Worm (Caenorhabditis elegans) whole organism, L4/young adult: ENCODE results near the gene nhr-111.

Experiments
- W03F9.2 ChIP-seq: fragments of 150-350 bp; optimal IDR thresholded peaks from 2 replicates; lab custom pipeline; 2014; ENCODE audit warnings: missing biosample characterization, missing genetic modification characterization
- dao-5 ChIP-seq: sonication (generic microtip); optimal IDR thresholded peaks from 2 replicates; lab custom pipeline; 2016; ENCODE audit warnings: missing genotype, missing genetic modification characterization, moderate library complexity, missing compliant biosample characterization
- him-1 ChIP-seq: sonication (generic microtip); optimal IDR thresholded peaks from 2 replicates; lab custom pipeline; 2016; ENCODE audit warnings: missing genotype, missing genetic modification reagents, missing genetic modification characterization, missing compliant biosample characterization

The nhr-111 gene

DNA sequence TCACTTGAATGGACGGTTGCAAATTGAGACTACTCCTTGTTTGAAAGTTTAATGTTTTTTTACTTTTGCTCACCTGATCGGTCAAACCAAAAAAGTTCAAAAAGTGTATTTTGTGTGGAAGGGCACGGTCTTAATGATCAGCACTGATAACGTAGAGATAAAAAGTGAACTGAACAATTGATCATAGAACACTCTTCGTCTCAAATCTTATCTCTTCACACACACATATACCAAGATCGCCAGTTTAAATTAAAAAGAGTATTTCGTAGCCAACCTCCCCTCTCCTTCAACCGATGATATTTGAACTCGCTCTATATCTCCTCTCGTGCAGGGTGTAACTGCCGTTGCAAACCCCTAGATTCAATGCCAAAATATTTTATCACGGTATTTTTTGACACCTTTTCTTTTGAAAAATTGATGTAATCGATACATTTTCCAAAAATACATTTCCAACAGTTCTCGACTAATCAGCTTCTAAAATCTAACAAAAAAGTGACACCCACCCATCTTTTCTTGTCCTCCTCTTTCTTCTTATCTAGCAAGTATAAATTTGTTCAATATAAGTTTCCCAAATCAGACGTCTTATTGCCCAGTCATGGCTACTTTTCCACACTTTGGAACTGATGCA, 24.4 kb downstream of the nhr-111 start, which contains the start of gene cth-1:
Gene cth-1 (plus strand): TSS at position 578 of the 628 bp plus-strand sequence.
- TF ChIP-seq W03F9.2 (tag; lab: Kevin White, UChicago) (no peak), him-1 (no peak), dao-5 (tag; lab: Kevin White, UChicago) (no peak)

DNA sequence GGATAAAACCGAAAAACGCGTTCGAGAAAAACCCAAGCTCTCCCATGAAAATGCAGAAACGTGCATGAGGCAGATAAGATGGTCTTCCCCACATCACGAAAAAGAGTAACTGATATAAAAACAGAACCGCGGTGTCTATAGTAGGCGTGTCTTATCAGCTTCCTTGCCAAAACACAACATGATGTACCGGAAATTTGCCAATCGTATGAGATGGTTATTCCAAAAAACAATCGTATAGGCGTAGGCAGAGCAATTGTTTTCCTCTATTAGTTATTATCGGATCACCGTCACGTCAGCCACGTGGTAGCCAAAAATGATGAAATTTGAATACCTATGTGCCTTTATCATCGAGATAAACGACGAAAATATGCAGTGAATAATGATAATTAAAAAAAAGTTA, 25.2 kb downstream of the nhr-111 start, which contains the start of gene str-7:
Gene str-7 (minus strand): TSS at position 101 of the 400 bp plus-strand sequence.
- TF ChIP-seq W03F9.2 (tag; lab: Kevin White, UChicago) (no peak), dao-5 (tag; lab: Kevin White, UChicago) (no peak), him-1 (no peak)

DNA sequence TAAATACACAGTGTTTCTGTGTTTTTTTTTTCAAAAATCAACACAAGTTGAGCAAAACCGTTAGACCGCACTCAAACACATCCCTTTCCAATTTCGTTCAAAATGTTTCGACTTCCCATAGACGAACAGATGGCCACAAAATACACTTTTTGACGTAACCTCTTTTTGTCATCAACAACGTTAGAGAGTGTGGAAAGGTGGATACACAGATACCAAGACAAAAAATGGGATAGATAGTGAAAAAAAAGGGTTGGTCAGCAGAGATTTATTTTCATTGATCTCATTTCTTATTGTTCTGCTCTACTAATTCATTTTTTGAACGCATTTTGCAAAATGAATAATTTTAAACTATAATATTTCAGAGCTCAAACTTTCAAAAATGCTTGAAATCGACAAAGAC, 29.8 kb downstream of the nhr-111 start:
- TF ChIP-seq dao-5 (tag; lab: Kevin White, UChicago) (no peak), W03F9.2 (tag; lab: Kevin White, UChicago) (no peak), him-1 (no peak)

DNA sequence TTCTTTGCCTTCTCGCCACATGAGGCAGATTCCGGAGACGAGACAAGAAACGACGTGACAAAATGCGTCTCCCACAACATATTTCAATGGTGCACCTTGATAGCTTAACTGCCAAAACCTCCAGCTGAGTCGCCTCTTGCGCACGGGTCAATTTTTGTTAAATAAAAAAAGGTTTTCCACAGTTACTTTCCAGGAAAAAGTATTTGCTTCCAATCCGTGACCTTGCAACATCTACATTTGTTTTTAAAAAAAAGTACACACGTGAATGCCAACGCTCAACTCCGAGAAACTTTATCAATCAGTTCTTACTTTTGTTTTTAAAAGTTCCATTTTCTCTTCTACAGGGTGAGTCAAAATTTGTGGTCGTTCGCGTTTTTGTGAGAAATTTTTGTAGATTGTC, 30.4 kb downstream of the nhr-111 start, which contains the start of gene F22B8.7:
Gene F22B8.7 (plus strand): TSS at position 301 of the 400 bp plus-strand sequence.
- TF ChIP-seq him-1 (no peak), dao-5 (tag; lab: Kevin White, UChicago) (no peak), W03F9.2 (tag; lab: Kevin White, UChicago) (no peak)

DNA sequence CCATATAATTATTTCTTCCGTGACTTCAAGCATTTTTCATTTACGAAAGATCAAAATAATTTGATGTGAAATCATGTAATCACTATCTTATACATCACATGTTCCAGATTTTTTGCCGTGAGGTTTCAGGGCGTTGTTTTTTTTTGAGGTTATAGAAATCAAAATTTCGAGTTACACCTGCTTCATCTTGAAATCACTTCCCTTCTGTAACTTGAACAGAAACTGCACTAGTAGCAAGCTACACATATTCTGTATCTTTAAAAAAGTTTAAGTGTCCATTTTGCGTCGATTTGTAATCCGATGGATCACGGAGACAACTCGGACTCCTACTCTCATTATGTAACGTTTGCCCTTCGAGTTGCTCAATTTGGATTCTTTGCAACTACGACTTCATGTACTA, 34.0 kb downstream of the nhr-111 start, which contains the start of gene F22B8.3:
Gene F22B8.3 (plus strand): TSS at position 301 of the 400 bp plus-strand sequence.
- TF ChIP-seq W03F9.2 (tag; lab: Kevin White, UChicago) (no peak), him-1 (no peak), dao-5 (tag; lab: Kevin White, UChicago) (no peak)

DNA sequence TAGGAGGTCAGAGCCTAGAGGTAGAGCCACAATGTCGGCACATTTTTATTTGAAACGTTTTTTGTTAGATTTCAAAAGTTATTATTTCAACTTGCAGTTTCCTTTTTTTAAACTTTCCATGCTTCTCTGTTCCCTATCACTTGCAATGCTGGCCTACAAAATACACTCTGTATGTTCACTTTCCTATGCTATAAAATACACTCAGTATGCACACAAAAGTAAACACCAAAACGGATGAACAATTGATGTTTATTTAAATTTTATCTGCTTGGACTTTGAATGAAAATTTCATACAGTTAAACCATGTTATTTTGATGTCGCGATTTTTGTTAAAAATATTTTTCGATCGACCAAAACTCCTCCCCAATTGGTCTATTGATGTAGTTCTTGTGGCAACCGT, 44.0 kb downstream of the nhr-111 start:
- TF ChIP-seq dao-5 (tag; lab: Kevin White, UChicago) (no peak), W03F9.2 (tag; lab: Kevin White, UChicago) (no peak), him-1 (no peak)

DNA sequence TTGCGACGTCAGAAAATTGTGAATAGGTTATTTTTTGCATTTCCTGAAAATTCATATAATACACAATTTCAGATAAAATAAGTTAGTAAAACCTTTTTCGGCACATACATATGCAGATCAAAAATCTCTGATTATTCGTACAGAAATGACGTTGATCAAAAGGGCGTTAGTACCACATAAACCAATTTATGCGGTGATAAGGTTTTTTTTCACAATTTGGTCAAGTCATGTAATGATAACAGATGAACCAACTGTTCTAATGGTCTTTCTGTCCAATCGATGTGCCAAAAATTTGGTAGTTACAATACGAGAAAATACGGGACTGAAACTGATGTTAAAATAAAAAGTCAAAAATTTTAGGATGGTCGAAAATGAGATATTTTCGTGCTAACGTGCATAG, 44.6 kb downstream of the nhr-111 start:
- TF ChIP-seq him-1 (no peak), dao-5 (tag; lab: Kevin White, UChicago) (no peak), W03F9.2 (tag; lab: Kevin White, UChicago) (no peak)

DNA sequence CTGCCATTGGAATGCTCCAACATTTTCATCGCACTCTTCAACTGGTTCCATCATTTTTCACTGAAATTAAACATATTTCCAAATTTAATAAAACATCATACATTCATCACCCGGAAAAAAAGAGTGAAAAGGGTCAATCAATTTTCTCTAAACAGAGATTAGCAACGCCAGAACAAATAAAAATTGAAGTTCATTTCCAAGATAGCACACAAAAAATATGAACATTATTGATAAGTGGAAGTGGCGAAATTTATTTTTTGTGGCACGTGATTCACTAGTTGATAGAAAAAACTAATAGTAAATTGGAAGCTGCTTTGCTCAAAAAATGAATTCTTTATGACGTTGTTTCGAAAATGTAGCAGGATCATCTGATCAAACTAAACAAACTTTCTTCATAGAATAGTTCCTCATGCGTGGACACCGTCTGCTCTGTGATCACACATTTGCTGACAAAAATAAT, 49.4 kb downstream of the nhr-111 start, which contains the start of the genes F14H3.12 and srj-29:
Gene F14H3.12 (minus strand): TSS at position 74 of the 460 bp plus-strand sequence.
Gene srj-29 (plus strand): TSS at position 410 of the 460 bp plus-strand sequence.
- TF ChIP-seq W03F9.2 (tag; lab: Kevin White, UChicago) (no peak), him-1 (no peak), dao-5 (tag; lab: Kevin White, UChicago) (no peak)

DNA sequence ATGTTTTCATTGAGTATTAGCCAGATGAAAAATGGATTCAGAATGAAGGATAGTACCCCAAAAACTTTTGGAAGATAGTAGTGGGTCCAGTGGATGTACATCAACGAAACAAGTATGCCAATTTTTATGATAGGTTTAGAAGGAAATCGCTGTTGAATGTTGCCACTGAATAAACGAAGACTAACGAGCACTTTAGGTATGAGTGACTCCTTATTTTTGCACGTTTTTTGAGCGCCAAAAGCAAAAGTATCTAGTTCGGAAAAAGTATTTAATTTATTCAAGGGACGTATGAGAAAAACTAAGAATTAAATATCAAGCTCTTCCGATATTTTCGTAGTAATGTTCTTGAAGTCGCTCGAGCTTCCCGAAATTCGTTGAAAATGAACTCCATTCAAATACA, 50.8 kb downstream of the nhr-111 start, which contains the start of gene srj-10:
Gene srj-10 (minus strand): TSS at position 101 of the 400 bp plus-strand sequence.
- TF ChIP-seq dao-5 (tag; lab: Kevin White, UChicago) (no peak), him-1 (no peak), W03F9.2 (tag; lab: Kevin White, UChicago) (no peak)
